Fruit fly (Drosophila melanogaster): ENCODE data around the gene CG13693.

The CG13693 gene

dm6 chr2L:267441-268089 lies 35.3 kb downstream of the CG13693 start, which contains the start of gene CG17075 (continued):
- peak; percentile 82 for TF ChIP-seq Camta (GFP tag; optimal IDR thresholded peaks at IDR 0.05)
- peak; percentile 72 for TF ChIP-seq Nf-YB (GFP tag; optimal IDR thresholded peaks at IDR 0.05)
- peak; percentile 90 for TF ChIP-seq CrebB (tag; optimal IDR thresholded peaks at IDR 0.05)
- TF ChIP-seq dpn (GFP tag; optimal IDR thresholded peaks at IDR 0.05): peak; percentile 89 to 93
- TF ChIP-seq CG17612 (GFP tag; IDR thresholded peaks at IDR 0.05): peak; percentile 88
- no peak for TF ChIP-seq Scr (GFP tag; IDR thresholded peaks at IDR 0.05; ENCODE audit: partially characterized antibody)
- peak; percentile 87 for TF ChIP-seq CG2875 (GFP tag; optimal IDR thresholded peaks at IDR 0.05)
- TF ChIP-seq CG5180 (GFP tag; optimal IDR thresholded peaks at IDR 0.05): peak; percentile 99
- peak; percentile 95 for TF ChIP-seq CG10366 (GFP tag; IDR thresholded peaks at IDR 0.05)
- peak; percentile 84 for TF ChIP-seq psq (GFP tag; optimal IDR thresholded peaks at IDR 0.05)
- peak; percentile 90 for TF ChIP-seq vfl (GFP tag; optimal IDR thresholded peaks at IDR 0.05)
- peak; percentile 98 for TF ChIP-seq CG7839 (tag; optimal IDR thresholded peaks at IDR 0.05)
- peak; percentile 95 for TF ChIP-seq rib (GFP tag; IDR thresholded peaks at IDR 0.05)
- peak; percentile 88 for TF ChIP-seq jing (GFP tag; optimal IDR thresholded peaks at IDR 0.05)
- TF ChIP-seq mam (GFP tag; optimal IDR thresholded peaks at IDR 0.05): peak; percentile 88
- TF ChIP-seq CG5953 (GFP tag; IDR thresholded peaks at IDR 0.05): peak; percentile 91
- peak; percentile 38 for TF ChIP-seq eyg (GFP tag; optimal IDR thresholded peaks at IDR 0.05)
- peak; percentile 79 for TF ChIP-seq croc (GFP tag; conservative IDR thresholded peaks at IDR 0.05)
- TF ChIP-seq Atf3 (GFP tag; optimal IDR thresholded peaks at IDR 0.05): peak; percentile 30
- peak; percentile 96 for TF ChIP-seq CG11504 (tag; optimal IDR thresholded peaks at IDR 0.05)
- peak; percentile 51 for TF ChIP-seq Ets97D (GFP tag; optimal IDR thresholded peaks at IDR 0.05)
- TF ChIP-seq CG4328 (GFP tag; optimal IDR thresholded peaks at IDR 0.05): peak; percentile 81
- TF ChIP-seq Atf6 (GFP tag; IDR thresholded peaks at IDR 0.05): peak; percentile 97
- TF ChIP-seq fd64A (GFP tag; optimal IDR thresholded peaks at IDR 0.05): peak; percentile 77
- TF ChIP-seq CG3726 (GFP tag; IDR thresholded peaks at IDR 0.05): peak; percentile 90
- TF ChIP-seq bcd (GFP tag; optimal IDR thresholded peaks at IDR 0.05): peak; percentile 85
- no peak for TF ChIP-seq zen2 (GFP tag; IDR thresholded peaks at IDR 0.05; ENCODE audit: partially characterized antibody)
- no peak for TF ChIP-seq fru (optimal IDR thresholded peaks at IDR 0.05)
- peak; percentile 77 for TF ChIP-seq HLH54F (GFP tag; optimal IDR thresholded peaks at IDR 0.05)
- peak; percentile 91 for TF ChIP-seq danr (GFP tag; IDR thresholded peaks at IDR 0.05)
- TF ChIP-seq CG17912 (GFP tag; optimal IDR thresholded peaks at IDR 0.05): peak; percentile 32
- peak; percentile 89 for TF ChIP-seq CG18262 (tag; optimal IDR thresholded peaks at IDR 0.05)
- TF ChIP-seq fu2 (GFP tag; optimal IDR thresholded peaks at IDR 0.05): peak; percentile 51
- TF ChIP-seq HLHmδ (GFP tag; optimal IDR thresholded peaks at IDR 0.05): no peak
- peak; percentile 69 for TF ChIP-seq ERR (GFP tag; optimal IDR thresholded peaks at IDR 0.05)
- peak; percentile 74 for TF ChIP-seq gcm2 (GFP tag; optimal IDR thresholded peaks at IDR 0.05)
- TF ChIP-seq trh (GFP tag; optimal IDR thresholded peaks at IDR 0.05): peak; percentile 88
- peak; percentile 62 for TF ChIP-seq emc (GFP tag; optimal IDR thresholded peaks at IDR 0.05)
- TF ChIP-seq CG8478 (optimal IDR thresholded peaks at IDR 0.05): no peak
- TF ChIP-seq luna (GFP tag; optimal IDR thresholded peaks at IDR 0.05): no peak
- no peak for TF ChIP-seq vnd (GFP tag; IDR thresholded peaks at IDR 0.05; ENCODE audit: partially characterized antibody)
- TF ChIP-seq CG12942 (GFP tag; optimal IDR thresholded peaks at IDR 0.05): peak; percentile 92
- TF ChIP-seq seq (GFP tag; IDR thresholded peaks at IDR 0.05): peak; percentile 94
- 0 out of 2 replicates have a peak, but pooled peaks have one; percentile 13 for TF ChIP-seq inv (GFP tag; IDR thresholded peaks at IDR 0.05; ENCODE audit: partially characterized antibody)
- TF ChIP-seq wek (GFP tag; optimal IDR thresholded peaks at IDR 0.05): peak; percentile 42
- TF ChIP-seq trem (tag; optimal IDR thresholded peaks at IDR 0.05): peak; percentile 78
- peak; percentile 64 for TF ChIP-seq Spps (tag; optimal IDR thresholded peaks at IDR 0.05)
- no peak for TF ChIP-seq ato (GFP tag; IDR thresholded peaks at IDR 0.05; ENCODE audit: partially characterized antibody)
- TF ChIP-seq Lpt (GFP tag; optimal IDR thresholded peaks at IDR 0.05): no peak
- TF ChIP-seq D (optimal IDR thresholded peaks at IDR 0.05): no peak
- TF ChIP-seq D (GFP tag; optimal IDR thresholded peaks at IDR 0.05): peak; percentile 84

Data from whole organism, embryonic.